Worm (Caenorhabditis elegans) whole organism, young adult: ENCODE results near the gene sdz-11.

Experiments
- T26A5.8 ChIP-seq: sonication (generic microtip); optimal IDR thresholded peaks from 2 replicates; lab custom pipeline; 2016; ENCODE audit warnings: missing genetic modification characterization, missing compliant biosample characterization
- ceh-58 ChIP-seq: fragments of 200-800 bp; sonication (Bioruptor generic); IDR thresholded peaks from 2 replicates; pipeline ENCODE4 v1.3.6; 2022; ENCODE audit warnings: missing genetic modification characterization, missing compliant biosample characterization
- lsy-27 ChIP-seq: sonication (generic microtip); optimal IDR thresholded peaks from 2 replicates; lab custom pipeline; 2017; ENCODE audit warnings: missing genetic modification characterization, mild to moderate bottlenecking, missing compliant biosample characterization, antibody characterized with exemption, missing genotype, borderline replicate concordance; ENCODE audit not compliant: insufficient read depth
- nhr-120 ChIP-seq: fragments of 200-800 bp; sonication (Bioruptor generic); IDR thresholded peaks from 2 replicates; pipeline ENCODE4 v1.3.6; 2022; ENCODE audit warnings: missing genetic modification characterization, missing compliant biosample characterization
- sea-2 ChIP-seq: fragments of 200-800 bp; sonication (Bioruptor generic); IDR thresholded peaks from 2 replicates; pipeline ENCODE4 v1.3.6; 2022; ENCODE audit warnings: missing genetic modification characterization, missing compliant biosample characterization
- snpc-4 ChIP-seq, 5 experiments: fragments of 150-350 bp in 1 of 5; sonication (generic microtip) in 4 of 5; optimal IDR thresholded peaks; 2 replicates each; lab custom pipeline; 2014 to 2018; ENCODE audit warnings: missing genetic modification characterization in 5 of 5, missing biosample characterization in 3 of 5, antibody characterized with exemption in 2 of 5, mild to moderate bottlenecking in 2 of 5, missing compliant biosample characterization in 2 of 5, missing genotype in 2 of 5, moderate library complexity in 2 of 5, missing genetic modification reagents in 1 of 5
- zfh-2 ChIP-seq: fragments of 200-800 bp; sonication (Bioruptor generic); conservative IDR thresholded peaks from 2 replicates; pipeline ENCODE4 v1.3.6; 2022; ENCODE audit warnings: missing genetic modification reagents, missing genetic modification characterization, missing compliant biosample characterization

DNA sequence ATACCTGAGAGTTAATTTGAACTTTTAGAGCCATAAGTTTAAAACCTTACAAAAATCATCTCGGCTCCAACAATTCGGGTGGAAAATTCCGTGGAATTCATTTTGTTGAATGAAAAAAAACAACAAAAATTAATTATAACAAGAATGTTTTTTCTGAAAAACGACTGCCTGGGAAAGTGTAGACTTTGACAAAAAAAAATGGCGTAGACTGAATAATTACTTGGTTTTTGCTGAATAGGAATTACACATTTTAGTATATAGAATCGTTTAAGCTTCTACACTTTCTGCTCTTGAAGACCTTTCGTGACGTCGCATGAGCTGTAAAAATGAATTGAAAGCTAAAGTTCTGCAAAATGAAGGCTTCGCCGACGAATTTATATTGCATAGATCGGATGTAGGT, 12.4 kb upstream of the sdz-11 start, which contains the start of gene srx-112:
- TF ChIP-seq snpc-4 (GFP tag; optimal IDR thresholded peaks at IDR 0.05; lab: Kevin White, UChicago) (no peak), snpc-4 (tag; optimal IDR thresholded peaks at IDR 0.05; lab: Kevin White, UChicago) (no peak), T26A5.8 (tag; lab: Kevin White, UChicago) (no peak), ceh-58 (no peak), zfh-2 (no peak), lsy-27 (tag; lab: Kevin White, UChicago) (no peak), sea-2 (no peak), nhr-120 (no peak)
